Worm (Caenorhabditis elegans) whole organism, mixed stage, embryonic: ENCODE measurements around the gene F23B2.7.

Experiments
- bed-3 ChIP-seq: fragments of 200-800 bp; sonication (Bioruptor generic); optimal IDR thresholded peaks from 3 replicates; lab custom pipeline; 2018; ENCODE audit warnings: mild to moderate bottlenecking, missing genetic modification characterization, moderate library complexity, missing compliant biosample characterization
- drap-1 ChIP-seq: fragments of 200-800 bp; sonication (Bioruptor generic); optimal IDR thresholded peaks from 3 replicates; lab custom pipeline; 2018; ENCODE audit warnings: mild to moderate bottlenecking, missing genetic modification characterization, missing compliant biosample characterization
- lin-13 ChIP-seq: fragments of 150-350 bp; optimal IDR thresholded peaks from 2 replicates; lab custom pipeline; 2014; ENCODE audit warnings: missing biosample characterization, missing genetic modification characterization
- nhr-12 ChIP-seq: fragments of 150-350 bp; optimal IDR thresholded peaks from 2 replicates; lab custom pipeline; 2014; ENCODE audit warnings: missing biosample characterization, missing genetic modification characterization
- nhr-237 ChIP-seq: fragments of 150-350 bp; optimal IDR thresholded peaks from 2 replicates; lab custom pipeline; 2014; ENCODE audit warnings: missing biosample characterization, missing genetic modification characterization
- nhr-28 ChIP-seq: fragments of 150-350 bp; optimal IDR thresholded peaks from 2 replicates; lab custom pipeline; 2014; ENCODE audit warnings: missing biosample characterization, missing genetic modification characterization
- nhr-76 ChIP-seq: sonication (generic microtip); optimal IDR thresholded peaks from 2 replicates; lab custom pipeline; 2017; ENCODE audit warnings: missing biosample characterization, missing genetic modification characterization
- pha-4 ChIP-seq: fragments of 150-350 bp; optimal IDR thresholded peaks from 2 replicates; lab custom pipeline; 2018; ENCODE audit warnings: missing biosample characterization, missing genetic modification reagents, missing genetic modification characterization
- snpc-4 ChIP-seq: fragments of 150-350 bp; optimal IDR thresholded peaks from 2 replicates; lab custom pipeline; 2014; ENCODE audit warnings: missing biosample characterization, missing genetic modification characterization
- unc-39 ChIP-seq: fragments of 150-350 bp; optimal IDR thresholded peaks from 2 replicates; lab custom pipeline; 2014; ENCODE audit warnings: missing biosample characterization, missing genetic modification characterization
- ztf-11 ChIP-seq: fragments of 150-350 bp; optimal IDR thresholded peaks from 2 replicates; lab custom pipeline; 2014; ENCODE audit warnings: missing biosample characterization, missing genetic modification characterization

ce11 chrIV:9199148-9199938 lies 49.1 kb downstream of the F23B2.7 start:
- TF ChIP-seq nhr-237 (tag; lab: Kevin White, UChicago) (no peak), snpc-4 (tag; lab: Kevin White, UChicago) (no peak), pha-4 (tag; lab: Kevin White, UChicago) (no peak), nhr-12 (no peak), lin-13 (no peak), unc-39 (tag; lab: Kevin White, UChicago) (no peak), nhr-28 (tag; lab: Kevin White, UChicago) (no peak), ztf-11 (no peak), drap-1 (GFP tag; lab: Kevin White, UChicago) (no peak), nhr-76 (no peak), bed-3 (GFP tag; lab: Kevin White, UChicago) (no peak)
